Worm (Caenorhabditis elegans) whole organism, early embryonic: ENCODE results near the gene txdc-9.
A peak's percentile ranks its signal among the peaks of the same experiment; 100 is the strongest.

Source experiments
- ama-1 ChIP-seq: fragments of 150-350 bp; optimal IDR thresholded peaks from 2 replicates; lab custom pipeline; 2014
- ets-7 ChIP-seq: sonication (generic microtip); optimal IDR thresholded peaks from 2 replicates; lab custom pipeline; 2016; ENCODE audit warnings: missing genotype, missing genetic modification characterization, missing compliant biosample characterization
- flt-1 ChIP-seq: fragments of 200-800 bp; sonication (Bioruptor generic); IDR thresholded peaks from 2 replicates; pipeline ENCODE4 v1.3.6; 2022; ENCODE audit warnings: missing genetic modification characterization, missing compliant biosample characterization

- peak; percentile 70 for TF ChIP-seq ama-1
- no peak for TF ChIP-seq flt-1 (GFP tag; lab: Robert Waterston, UW)
- no peak for TF ChIP-seq ets-7 (tag; lab: Kevin White, UChicago)
Measured at ce11 chrIII:6449854-6450253, 17.9 kb downstream of the txdc-9 start.
